Fruit fly (Drosophila melanogaster) whole organism, embryonic: ENCODE results near the gene CG31064.
A peak's percentile ranks its signal among the peaks of the same experiment; 100 is the strongest.

Experiments
- Adf1 ChIP-seq: fragments of 200-800 bp; sonication (Bioruptor generic); IDR thresholded peaks from 2 replicates; pipeline ENCODE4 v1.3.6; 2022; ENCODE audit warnings: missing biosample characterization, missing genetic modification characterization
- Bdp1 ChIP-seq: fragments of 200-800 bp; sonication (Bioruptor generic); optimal IDR thresholded peaks from 3 replicates; lab custom pipeline; 2016; ENCODE audit warnings: missing biosample characterization, missing genetic modification characterization
- C15 ChIP-seq: fragments of 200-800 bp; sonication (Bioruptor generic); IDR thresholded peaks from 3 replicates; pipeline ENCODE4 v1.3.6; 2022; ENCODE audit warnings: missing biosample characterization, missing genetic modification characterization
- CG11085 ChIP-seq: fragments of 200-800 bp; sonication (Bioruptor generic); IDR thresholded peaks from 2 replicates; pipeline ENCODE4 v1.3.6; 2022; ENCODE audit warnings: missing biosample characterization, missing genetic modification characterization
- CG11247 ChIP-seq: fragments of 200-800 bp; sonication (Bioruptor generic); IDR thresholded peaks from 2 replicates; pipeline ENCODE4 v1.3.6; 2022; ENCODE audit warnings: missing biosample characterization, missing genetic modification characterization
- CG1603 ChIP-seq: fragments of 200-800 bp; sonication (Bioruptor generic); optimal IDR thresholded peaks from 2 replicates; lab custom pipeline; 2019; ENCODE audit warnings: missing biosample characterization, mild to moderate bottlenecking, missing genetic modification characterization, moderate library complexity
- CG16863 ChIP-seq: fragments of 200-800 bp; sonication (Bioruptor generic); optimal IDR thresholded peaks from 3 replicates; lab custom pipeline; 2016; ENCODE audit warnings: missing biosample characterization, missing genetic modification characterization
- CG18262 ChIP-seq: fragments of 200-800 bp; optimal IDR thresholded peaks from 3 replicates; lab custom pipeline; 2019; ENCODE audit warnings: missing biosample characterization, mild to moderate bottlenecking, missing genetic modification characterization, moderate library complexity
- CG2199 ChIP-seq: fragments of 200-800 bp; sonication (Bioruptor generic); IDR thresholded peaks from 3 replicates; pipeline ENCODE4 v1.3.6; 2022; ENCODE audit warnings: missing biosample characterization, missing genetic modification characterization
- CG32767 ChIP-seq: fragments of 200-800 bp; sonication (Bioruptor generic); IDR thresholded peaks from 2 replicates; pipeline ENCODE4 v1.3.6; 2022; ENCODE audit warnings: missing biosample characterization, missing genetic modification characterization
- CG32772 ChIP-seq: fragments of 200-800 bp; sonication (Bioruptor generic); IDR thresholded peaks from 2 replicates; pipeline ENCODE4 v1.3.6; 2022; ENCODE audit warnings: missing biosample characterization, missing genetic modification characterization
- CG6254 ChIP-seq: fragments of 200-800 bp; sonication (Bioruptor generic); optimal IDR thresholded peaks from 3 replicates; lab custom pipeline; 2017; ENCODE audit warnings: mild to moderate bottlenecking, missing biosample characterization, missing genetic modification reagents, missing genetic modification characterization
- CG7271 ChIP-seq: fragments of 200-800 bp; sonication (Bioruptor generic); optimal IDR thresholded peaks from 2 replicates; lab custom pipeline; 2018; ENCODE audit warnings: missing biosample characterization, mild to moderate bottlenecking, missing genetic modification characterization, moderate library complexity
- CG7928 ChIP-seq: fragments of 200-800 bp; sonication (Bioruptor generic); optimal IDR thresholded peaks from 2 replicates; lab custom pipeline; 2017; ENCODE audit warnings: missing biosample characterization, mild to moderate bottlenecking, missing genetic modification characterization
- CG8281 ChIP-seq: fragments of 200-800 bp; sonication (Bioruptor generic); optimal IDR thresholded peaks from 2 replicates; lab custom pipeline; 2018; ENCODE audit warnings: missing biosample characterization, mild to moderate bottlenecking, missing genetic modification characterization, moderate library complexity
- CG8388 ChIP-seq: fragments of 200-800 bp; sonication (Bioruptor generic); optimal IDR thresholded peaks from 2 replicates; lab custom pipeline; 2019; ENCODE audit warnings: missing biosample characterization, mild to moderate bottlenecking, missing genetic modification characterization, moderate library complexity
- CHES-1-like ChIP-seq: fragments of 200-800 bp; sonication (Bioruptor generic); optimal IDR thresholded peaks from 2 replicates; lab custom pipeline; 2016; ENCODE audit warnings: missing biosample characterization, missing genetic modification characterization
- CTCF ChIP-seq: fragments of 200-800 bp; sonication (Bioruptor generic); optimal IDR thresholded peaks from 2 replicates; lab custom pipeline; 2017; ENCODE audit warnings: missing biosample characterization, mild to moderate bottlenecking, missing genetic modification characterization, moderate library complexity
- E2f1 ChIP-seq: fragments of 200-800 bp; sonication (Bioruptor generic); IDR thresholded peaks from 2 replicates; pipeline ENCODE4 v1.3.6; 2022; ENCODE audit warnings: missing biosample characterization, missing genetic modification characterization
- ERR ChIP-seq: fragments of 200-800 bp; sonication (Bioruptor generic); optimal IDR thresholded peaks from 2 replicates; lab custom pipeline; 2016; ENCODE audit warnings: missing biosample characterization, missing genetic modification characterization
- Gsc ChIP-seq: fragments of 200-800 bp; sonication (Bioruptor generic); IDR thresholded peaks from 2 replicates; pipeline ENCODE4 v1.3.6; 2022; ENCODE audit warnings: missing biosample characterization, missing genetic modification characterization
- Hey ChIP-seq: fragments of 200-800 bp; sonication (Bioruptor generic); optimal IDR thresholded peaks from 3 replicates; lab custom pipeline; 2018; ENCODE audit warnings: missing biosample characterization, mild to moderate bottlenecking, missing genetic modification characterization
- HmgZ ChIP-seq: fragments of 200-800 bp; sonication (Bioruptor generic); optimal IDR thresholded peaks from 2 replicates; lab custom pipeline; 2018; ENCODE audit warnings: missing biosample characterization, mild to moderate bottlenecking, missing genetic modification characterization
- Hr78 ChIP-seq, 2 experiments: fragments of 200-800 bp in 1 of 2; fragments of >200 bp in 1 of 2; sonication (Bioruptor generic) in 1 of 2; optimal IDR thresholded peaks; 2 replicates each; lab custom pipeline; 2017 to 2019; ENCODE audit warnings: missing biosample characterization in 2 of 2, missing genetic modification characterization in 2 of 2, mild to moderate bottlenecking in 1 of 2, moderate library complexity in 1 of 2
- Optix ChIP-seq: fragments of 200-800 bp; sonication (Bioruptor generic); IDR thresholded peaks from 3 replicates; pipeline ENCODE4 v1.3.6; 2022; ENCODE audit warnings: missing biosample characterization, missing genetic modification characterization
- Sry-β ChIP-seq: fragments of 200-800 bp; sonication (Bioruptor generic); optimal IDR thresholded peaks from 2 replicates; lab custom pipeline; 2018; ENCODE audit warnings: missing biosample characterization, mild to moderate bottlenecking, missing genetic modification characterization, moderate library complexity
- ara ChIP-seq: fragments of 200-800 bp; sonication (Bioruptor generic); IDR thresholded peaks from 2 replicates; pipeline ENCODE4 v1.3.6; 2022; ENCODE audit warnings: missing biosample characterization, missing genetic modification characterization
- ash1 ChIP-seq: fragments of 200-800 bp; sonication (Bioruptor generic); optimal IDR thresholded peaks from 2 replicates; lab custom pipeline; 2018; ENCODE audit warnings: missing biosample characterization, mild to moderate bottlenecking, missing genetic modification characterization
- bigmax ChIP-seq: fragments of 200-800 bp; sonication (Bioruptor generic); optimal IDR thresholded peaks from 2 replicates; lab custom pipeline; 2018; ENCODE audit warnings: missing biosample characterization, mild to moderate bottlenecking, missing genetic modification characterization
- chm ChIP-seq: fragments of 200-800 bp; sonication (Bioruptor generic); IDR thresholded peaks from 2 replicates; pipeline ENCODE4 v1.3.6; 2022; ENCODE audit warnings: missing biosample characterization, missing genetic modification characterization
- ci ChIP-seq: fragments of 200-800 bp; sonication (Bioruptor generic); IDR thresholded peaks from 3 replicates; pipeline ENCODE4 v1.3.6; 2022; ENCODE audit warnings: missing biosample characterization, missing genetic modification characterization
- danr ChIP-seq: fragments of 200-800 bp; sonication (Bioruptor generic); IDR thresholded peaks from 2 replicates; pipeline ENCODE4 v1.3.6; 2022; ENCODE audit warnings: missing biosample characterization, missing genetic modification characterization
- disco-r ChIP-seq: fragments of 200-800 bp; sonication (Bioruptor generic); optimal IDR thresholded peaks from 2 replicates; lab custom pipeline; 2016; ENCODE audit warnings: missing biosample characterization, missing genetic modification characterization
- fu2 ChIP-seq: fragments of 200-800 bp; sonication (Bioruptor generic); optimal IDR thresholded peaks from 2 replicates; lab custom pipeline; 2016; ENCODE audit warnings: missing biosample characterization, missing genetic modification characterization
- gcm ChIP-seq: fragments of 200-800 bp; sonication (Bioruptor generic); optimal IDR thresholded peaks from 2 replicates; lab custom pipeline; 2019; ENCODE audit warnings: missing biosample characterization, mild to moderate bottlenecking, missing genetic modification characterization, moderate library complexity
- gfzf ChIP-seq: fragments of 200-800 bp; sonication (Bioruptor generic); optimal IDR thresholded peaks from 2 replicates; lab custom pipeline; 2016; ENCODE audit warnings: missing biosample characterization, mild to moderate bottlenecking, missing genetic modification characterization, moderate library complexity
- grn ChIP-seq: fragments of 200-800 bp; sonication (Bioruptor generic); optimal IDR thresholded peaks from 3 replicates; lab custom pipeline; 2017; ENCODE audit warnings: missing biosample characterization, missing genetic modification characterization
- gsb ChIP-seq: fragments of 200-800 bp; sonication (Bioruptor generic); IDR thresholded peaks from 2 replicates; pipeline ENCODE4 v1.3.6; 2022; ENCODE audit warnings: missing biosample characterization, missing genetic modification characterization
- h ChIP-seq: fragments of >200 bp; optimal IDR thresholded peaks from 2 replicates; lab custom pipeline; 2017
- kah ChIP-seq: fragments of 200-800 bp; sonication (Bioruptor generic); optimal IDR thresholded peaks from 2 replicates; lab custom pipeline; 2018; ENCODE audit warnings: missing biosample characterization, mild to moderate bottlenecking, missing genetic modification characterization
- kni ChIP-seq: fragments of 200-800 bp; sonication (Bioruptor generic); optimal IDR thresholded peaks from 3 replicates; lab custom pipeline; 2017; ENCODE audit warnings: mild to moderate bottlenecking, missing biosample characterization, missing genetic modification reagents, missing genetic modification characterization
- luna ChIP-seq: fragments of 200-800 bp; sonication (Bioruptor generic); optimal IDR thresholded peaks from 2 replicates; lab custom pipeline; 2016; ENCODE audit warnings: missing biosample characterization, missing genetic modification characterization
- prd ChIP-seq, 3 experiments: fragments of >200 bp in 2 of 3; fragments of 200-800 bp in 1 of 3; sonication (Bioruptor generic) in 1 of 3; optimal IDR thresholded peaks in 2 of 3; IDR thresholded peaks in 1 of 3; 2 replicates in 2 of 3; 3 replicates in 1 of 3; pipeline versions ENCODE4 v1.3.6 to Lab custom; 2017 to 2022; ENCODE audit warnings: missing biosample characterization in 1 of 3, missing genetic modification characterization in 1 of 3
- pros ChIP-seq: fragments of 200-800 bp; sonication (Bioruptor generic); optimal IDR thresholded peaks from 3 replicates; lab custom pipeline; 2019; ENCODE audit warnings: missing biosample characterization, mild to moderate bottlenecking, missing genetic modification characterization, moderate library complexity
- schlank ChIP-seq: fragments of 200-800 bp; sonication (Bioruptor generic); optimal IDR thresholded peaks from 2 replicates; lab custom pipeline; 2018; ENCODE audit warnings: missing biosample characterization, mild to moderate bottlenecking, missing genetic modification characterization
- sim ChIP-seq: fragments of 200-800 bp; sonication (Bioruptor generic); IDR thresholded peaks from 2 replicates; pipeline ENCODE4 v1.3.6; 2022; ENCODE audit warnings: missing biosample characterization, missing genetic modification characterization
- sna ChIP-seq: fragments of 200-800 bp; sonication (Bioruptor generic); IDR thresholded peaks from 2 replicates; pipeline ENCODE4 v1.3.6; 2022; ENCODE audit warnings: missing biosample characterization, missing genetic modification characterization; ENCODE audit not compliant: partially characterized antibody
- tap ChIP-seq: fragments of 200-800 bp; optimal IDR thresholded peaks from 3 replicates; lab custom pipeline; 2019; ENCODE audit warnings: missing biosample characterization, mild to moderate bottlenecking, missing genetic modification characterization, moderate library complexity
- unpg ChIP-seq: fragments of 200-800 bp; sonication (Bioruptor generic); optimal IDR thresholded peaks from 3 replicates; lab custom pipeline; 2018; ENCODE audit warnings: missing biosample characterization, mild to moderate bottlenecking, missing genetic modification characterization, moderate library complexity
- vfl ChIP-seq: fragments of 200-800 bp; sonication (Bioruptor generic); optimal IDR thresholded peaks from 2 replicates; lab custom pipeline; 2016; ENCODE audit warnings: missing biosample characterization, missing genetic modification characterization
- z ChIP-seq: fragments of 200-800 bp; sonication (Bioruptor generic); IDR thresholded peaks from 3 replicates; pipeline ENCODE4 v1.3.6; 2022; ENCODE audit warnings: missing biosample characterization, missing genetic modification characterization
- zfh1 ChIP-seq: fragments of 200-800 bp; sonication (Bioruptor generic); IDR thresholded peaks from 3 replicates; pipeline ENCODE4 v1.3.6; 2022; ENCODE audit warnings: missing biosample characterization, missing genetic modification characterization

Gene CG31064

DNA sequence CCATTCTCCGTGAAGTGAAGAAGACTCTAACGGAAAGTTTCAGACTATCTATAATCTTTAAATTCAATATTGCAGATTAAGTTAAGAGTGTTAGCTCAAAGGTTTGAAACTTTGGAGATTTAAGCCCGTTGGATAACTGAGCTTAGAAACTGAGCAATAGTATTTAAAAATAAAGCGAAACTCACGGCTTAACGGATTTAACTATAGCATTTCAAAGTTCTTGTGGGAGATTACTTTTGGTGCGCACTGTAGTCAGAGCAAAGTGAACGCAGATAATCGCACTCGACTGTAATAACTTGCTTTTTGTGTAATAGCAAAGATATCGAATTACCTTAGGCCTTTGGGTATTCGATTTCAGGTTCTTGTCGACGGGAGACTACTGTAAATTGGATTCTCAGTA is 43.4 kb upstream of the CG31064 start, which contains the start of gene mrt (continued):
- no peak for TF ChIP-seq CG11085
- TF ChIP-seq HmgZ (tag; lab: Kevin White, UChicago): peak; percentile 35
- TF ChIP-seq Bdp1 (GFP tag; lab: Kevin White, UChicago): peak; percentile 19
- peak; percentile 34; the same call in 1 of the 2 replicates for TF ChIP-seq CG32772 (GFP tag; lab: Robert Waterston, UW)
- no peak for TF ChIP-seq C15 (GFP tag; lab: Robert Waterston, UW)
- TF ChIP-seq CG11247 (GFP tag; lab: Robert Waterston, UW): no peak; the same call in 1 of the 2 replicates
- no peak for TF ChIP-seq gsb (GFP tag; lab: Robert Waterston, UW)
- TF ChIP-seq zfh1 (GFP tag; lab: Robert Waterston, UW): peak; percentile 22; the same call in 1 of the 3 replicates
- TF ChIP-seq grn (GFP tag; lab: Kevin White, UChicago): no peak
- TF ChIP-seq h (lab: Kevin White, UChicago): no peak
- TF ChIP-seq schlank: peak; percentile 37
- TF ChIP-seq CTCF (GFP tag; lab: Kevin White, UChicago): no peak
- TF ChIP-seq kni (GFP tag; lab: Kevin White, UChicago): no peak
- no peak for TF ChIP-seq gcm (GFP tag; lab: Kevin White, UChicago)
- TF ChIP-seq CG7271 (tag; lab: Kevin White, UChicago): no peak
- no peak; the same call in 1 of the 2 replicates for TF ChIP-seq CG32767 (GFP tag; lab: Robert Waterston, UW)
- TF ChIP-seq tap: no peak
- TF ChIP-seq Hey (tag; lab: Kevin White, UChicago): no peak
- peak; percentile 62 for TF ChIP-seq CHES-1-like (GFP tag; lab: Kevin White, UChicago)
- TF ChIP-seq ci (GFP tag; lab: Robert Waterston, UW): 0 out of 3 replicates have a peak, but pooled peaks have one; percentile 24
- TF ChIP-seq vfl (GFP tag; lab: Kevin White, UChicago): peak; percentile 24
- TF ChIP-seq CG8281 (tag; lab: Kevin White, UChicago): peak; percentile 10
- no peak for TF ChIP-seq luna (GFP tag; lab: Kevin White, UChicago)
- no peak for TF ChIP-seq ash1 (GFP tag; lab: Kevin White, UChicago)
- peak; percentile 42 for TF ChIP-seq ERR (GFP tag; lab: Kevin White, UChicago)
- no peak for TF ChIP-seq Adf1 (GFP tag; lab: Robert Waterston, UW)
- TF ChIP-seq CG1603: peak; percentile 31
- peak; percentile 38 for TF ChIP-seq CG16863 (GFP tag; lab: Kevin White, UChicago)
- no peak for TF ChIP-seq Gsc (GFP tag; lab: Robert Waterston, UW)
- no peak for TF ChIP-seq bigmax (GFP tag; lab: Kevin White, UChicago)
- no peak for TF ChIP-seq Optix (GFP tag; lab: Robert Waterston, UW)
- no peak for TF ChIP-seq z (GFP tag; lab: Robert Waterston, UW)
- no peak for TF ChIP-seq prd (optimal IDR thresholded peaks at IDR 0.05; lab: Kevin White, UChicago)
- peak; percentile 42; the same call in 2 of the 3 replicates for TF ChIP-seq prd (GFP tag; IDR thresholded peaks at IDR 0.05; lab: Robert Waterston, UW)
- peak; percentile 0 for TF ChIP-seq CG7928 (GFP tag; lab: Kevin White, UChicago)
- no peak for TF ChIP-seq gfzf
- TF ChIP-seq chm (GFP tag; lab: Robert Waterston, UW): no peak
- TF ChIP-seq disco-r (GFP tag; lab: Kevin White, UChicago): peak; percentile 48
- no peak for TF ChIP-seq CG2199 (GFP tag; lab: Robert Waterston, UW)
- no peak for TF ChIP-seq ara (GFP tag; lab: Robert Waterston, UW)
- peak; percentile 55 for TF ChIP-seq fu2 (GFP tag; lab: Kevin White, UChicago)
- no peak for TF ChIP-seq Hr78 (GFP tag; optimal IDR thresholded peaks at IDR 0.05; lab: Kevin White, UChicago)
- no peak for TF ChIP-seq kah
- peak; percentile 34 for TF ChIP-seq CG18262 (tag; lab: Kevin White, UChicago)
- no peak for TF ChIP-seq Sry-β
- TF ChIP-seq unpg (GFP tag; lab: Kevin White, UChicago): peak; percentile 56
- TF ChIP-seq E2f1 (GFP tag; lab: Robert Waterston, UW): no peak; the same call in 1 of the 2 replicates
- TF ChIP-seq sna (GFP tag; lab: Robert Waterston, UW): no peak
- TF ChIP-seq CG6254 (GFP tag; lab: Kevin White, UChicago): no peak
- no peak for TF ChIP-seq pros (GFP tag; lab: Kevin White, UChicago)
- peak; percentile 100 for TF ChIP-seq CG8388 (GFP tag; lab: Kevin White, UChicago)
- no peak for TF ChIP-seq sim (GFP tag; lab: Robert Waterston, UW)
- no peak for TF ChIP-seq danr (GFP tag; lab: Robert Waterston, UW)
